Fruit fly (Drosophila melanogaster) whole organism, embryonic: ENCODE results near the gene CG17687.
A peak's percentile ranks its signal among the peaks of the same experiment; 100 is the strongest.

Experiments used
- CG1024 ChIP-seq: fragments of 200-800 bp; sonication (Bioruptor generic); IDR thresholded peaks from 2 replicates; pipeline ENCODE4 v1.3.6; 2022; ENCODE audit warnings: missing biosample characterization, missing genetic modification characterization
- CG11247 ChIP-seq: fragments of 200-800 bp; sonication (Bioruptor generic); IDR thresholded peaks from 2 replicates; pipeline ENCODE4 v1.3.6; 2022; ENCODE audit warnings: missing biosample characterization, missing genetic modification characterization
- CG12155 ChIP-seq: fragments of 200-800 bp; sonication (Bioruptor generic); optimal IDR thresholded peaks from 3 replicates; lab custom pipeline; 2016; ENCODE audit warnings: missing biosample characterization, missing genetic modification characterization
- CG12769 ChIP-seq: fragments of 200-800 bp; sonication (Bioruptor generic); optimal IDR thresholded peaks from 2 replicates; lab custom pipeline; 2019; ENCODE audit warnings: missing biosample characterization, mild to moderate bottlenecking, missing genetic modification characterization, moderate library complexity
- CG14014 ChIP-seq: fragments of 200-800 bp; sonication (Bioruptor generic); IDR thresholded peaks from 2 replicates; pipeline ENCODE4 v1.3.6; 2022; ENCODE audit warnings: missing biosample characterization, missing genetic modification characterization
- CG1603 ChIP-seq: fragments of 200-800 bp; sonication (Bioruptor generic); optimal IDR thresholded peaks from 2 replicates; lab custom pipeline; 2019; ENCODE audit warnings: missing biosample characterization, mild to moderate bottlenecking, missing genetic modification characterization, moderate library complexity
- CG17802 ChIP-seq: fragments of 200-800 bp; sonication (Bioruptor generic); optimal IDR thresholded peaks from 2 replicates; lab custom pipeline; 2018; ENCODE audit warnings: missing biosample characterization, mild to moderate bottlenecking, missing genetic modification characterization, moderate library complexity
- CG17912 ChIP-seq: fragments of 200-800 bp; sonication (Bioruptor generic); optimal IDR thresholded peaks from 2 replicates; lab custom pipeline; 2018; ENCODE audit warnings: missing biosample characterization, mild to moderate bottlenecking, missing genetic modification characterization
- CG2129 ChIP-seq: fragments of 200-800 bp; sonication (Bioruptor generic); IDR thresholded peaks from 2 replicates; pipeline ENCODE4 v1.3.6; 2022; ENCODE audit warnings: missing biosample characterization, missing genetic modification characterization; ENCODE audit not compliant: partially characterized antibody
- CG3847 ChIP-seq: fragments of 200-800 bp; sonication (Bioruptor generic); IDR thresholded peaks from 2 replicates; pipeline ENCODE4 v1.3.6; 2022; ENCODE audit warnings: missing biosample characterization, missing genetic modification characterization
- CG4730 ChIP-seq: fragments of 200-800 bp; sonication (Bioruptor generic); IDR thresholded peaks from 2 replicates; pipeline ENCODE4 v1.3.6; 2022; ENCODE audit warnings: missing biosample characterization, missing genetic modification characterization
- CG4820 ChIP-seq: fragments of 200-800 bp; sonication (Bioruptor generic); optimal IDR thresholded peaks from 3 replicates; lab custom pipeline; 2016; ENCODE audit warnings: missing biosample characterization, missing genetic modification characterization
- CG6654 ChIP-seq: fragments of 200-800 bp; sonication (Bioruptor generic); optimal IDR thresholded peaks from 2 replicates; lab custom pipeline; 2017; ENCODE audit warnings: missing biosample characterization, mild to moderate bottlenecking, missing genetic modification characterization
- CG6854 ChIP-seq: fragments of 200-800 bp; sonication (Bioruptor generic); optimal IDR thresholded peaks from 3 replicates; lab custom pipeline; 2017; ENCODE audit warnings: missing biosample characterization, mild to moderate bottlenecking, missing genetic modification characterization
- CG7556 ChIP-seq: fragments of 200-800 bp; sonication (Bioruptor generic); optimal IDR thresholded peaks from 2 replicates; lab custom pipeline; 2017; ENCODE audit warnings: missing biosample characterization, mild to moderate bottlenecking, missing genetic modification characterization
- CG7839 ChIP-seq: fragments of 200-800 bp; sonication (Bioruptor generic); optimal IDR thresholded peaks from 3 replicates; lab custom pipeline; 2018; ENCODE audit warnings: missing biosample characterization, mild to moderate bottlenecking, missing genetic modification characterization, moderate library complexity
- CG8290 ChIP-seq, 3 experiments: fragments of 200-800 bp; sonication (Bioruptor generic); optimal IDR thresholded peaks; 2 replicates each; lab custom pipeline; 2016 to 2019; ENCODE audit warnings: missing biosample characterization in 3 of 3, missing genetic modification characterization in 3 of 3, mild to moderate bottlenecking in 2 of 3, moderate library complexity in 1 of 3
- CG8388 ChIP-seq: fragments of 200-800 bp; sonication (Bioruptor generic); optimal IDR thresholded peaks from 2 replicates; lab custom pipeline; 2019; ENCODE audit warnings: missing biosample characterization, mild to moderate bottlenecking, missing genetic modification characterization, moderate library complexity
- CG9817 ChIP-seq: fragments of 200-800 bp; sonication (Bioruptor generic); optimal IDR thresholded peaks from 2 replicates; lab custom pipeline; 2018; ENCODE audit warnings: missing biosample characterization, mild to moderate bottlenecking, missing genetic modification characterization, moderate library complexity
- Dek ChIP-seq: fragments of 200-800 bp; sonication (Bioruptor generic); optimal IDR thresholded peaks from 3 replicates; lab custom pipeline; 2019; ENCODE audit warnings: missing biosample characterization, mild to moderate bottlenecking, missing genetic modification characterization, moderate library complexity
- Eip74EF ChIP-seq, 2 experiments: fragments of 200-800 bp in 1 of 2; fragments of >200 bp in 1 of 2; sonication (Bioruptor generic) in 1 of 2; optimal IDR thresholded peaks; 2 replicates each; lab custom pipeline; 2017 to 2019; ENCODE audit warnings: missing biosample characterization in 2 of 2, missing genetic modification characterization in 2 of 2, mild to moderate bottlenecking in 1 of 2, moderate library complexity in 1 of 2
- Ets65A ChIP-seq: fragments of 200-800 bp; sonication (Bioruptor generic); peaks from one replicate; lab custom pipeline; 2016; ENCODE audit warnings: missing biosample characterization, missing genetic modification characterization
- Fer3 ChIP-seq: fragments of 200-800 bp; sonication (Bioruptor generic); optimal IDR thresholded peaks from 2 replicates; lab custom pipeline; 2018; ENCODE audit warnings: missing biosample characterization, mild to moderate bottlenecking, missing genetic modification characterization, moderate library complexity
- H2.0 ChIP-seq: fragments of 200-800 bp; sonication (Bioruptor generic); IDR thresholded peaks from 2 replicates; pipeline ENCODE4 v1.3.6; 2022; ENCODE audit warnings: missing biosample characterization, missing genetic modification characterization
- HHEX ChIP-seq: fragments of 200-800 bp; sonication (Bioruptor generic); optimal IDR thresholded peaks from 3 replicates; lab custom pipeline; 2017; ENCODE audit warnings: missing biosample characterization, mild to moderate bottlenecking, missing genetic modification characterization, missing genetic modification reagents
- Hmx ChIP-seq: fragments of 200-800 bp; sonication (Bioruptor generic); optimal IDR thresholded peaks from 2 replicates; lab custom pipeline; 2016; ENCODE audit warnings: missing biosample characterization, missing genetic modification characterization
- Lpt ChIP-seq: fragments of >200 bp; optimal IDR thresholded peaks from 2 replicates; lab custom pipeline; 2018; ENCODE audit warnings: missing biosample characterization, missing genetic modification characterization
- Mad ChIP-seq: fragments of 200-800 bp; sonication (Bioruptor generic); optimal IDR thresholded peaks from 2 replicates; lab custom pipeline; 2016; ENCODE audit warnings: missing biosample characterization, missing genetic modification characterization
- Meics ChIP-seq: fragments of 200-800 bp; sonication (Bioruptor generic); optimal IDR thresholded peaks from 2 replicates; lab custom pipeline; 2017; ENCODE audit warnings: missing biosample characterization, mild to moderate bottlenecking, missing genetic modification characterization
- Mrtf ChIP-seq: fragments of 200-800 bp; sonication (Bioruptor generic); IDR thresholded peaks from 3 replicates; pipeline ENCODE4 v1.3.6; 2022; ENCODE audit warnings: missing biosample characterization, missing genetic modification characterization
- NC2α ChIP-seq: fragments of 200-800 bp; sonication (Bioruptor generic); optimal IDR thresholded peaks from 2 replicates; lab custom pipeline; 2016; ENCODE audit warnings: missing biosample characterization, missing genetic modification characterization
- Ssrp ChIP-seq: fragments of 200-800 bp; sonication (Bioruptor generic); optimal IDR thresholded peaks from 2 replicates; lab custom pipeline; 2018; ENCODE audit warnings: missing biosample characterization, mild to moderate bottlenecking, missing genetic modification characterization, moderate library complexity
- Vsx1 ChIP-seq: fragments of 200-800 bp; sonication (Bioruptor generic); optimal IDR thresholded peaks from 2 replicates; lab custom pipeline; 2017; ENCODE audit warnings: missing biosample characterization, mild to moderate bottlenecking, missing genetic modification characterization, missing genetic modification reagents
- Xbp1 ChIP-seq: fragments of 200-800 bp; sonication (Bioruptor generic); optimal IDR thresholded peaks from 3 replicates; lab custom pipeline; 2016; ENCODE audit warnings: missing biosample characterization, mild to moderate bottlenecking, missing genetic modification characterization
- ci ChIP-seq: fragments of 200-800 bp; sonication (Bioruptor generic); IDR thresholded peaks from 3 replicates; pipeline ENCODE4 v1.3.6; 2022; ENCODE audit warnings: missing biosample characterization, missing genetic modification characterization
- dysf ChIP-seq: fragments of 200-800 bp; sonication (Bioruptor generic); IDR thresholded peaks from 3 replicates; pipeline ENCODE4 v1.3.6; 2022; ENCODE audit warnings: missing biosample characterization, missing genetic modification characterization
- lab ChIP-seq: fragments of 200-800 bp; sonication (Bioruptor generic); optimal IDR thresholded peaks from 3 replicates; lab custom pipeline; 2017; ENCODE audit warnings: missing biosample characterization, missing genetic modification characterization, mild to moderate bottlenecking, moderate library complexity, missing genetic modification reagents
- org-1 ChIP-seq: fragments of 200-800 bp; sonication (Bioruptor generic); optimal IDR thresholded peaks from 2 replicates; lab custom pipeline; 2017; ENCODE audit warnings: missing biosample characterization, missing genetic modification characterization
- pan ChIP-seq, 4 experiments: fragments of >200 bp in 3 of 4; fragments of 200-800 bp in 1 of 4; sonication (Bioruptor generic) in 1 of 4; optimal IDR thresholded peaks in 3 of 4; IDR thresholded peaks in 1 of 4; 2 replicates each; pipeline versions ENCODE4 v1.3.6 to Lab custom; 2017 to 2022; ENCODE audit warnings: missing biosample characterization in 2 of 4, missing genetic modification characterization in 2 of 4, mixed read lengths in 1 of 4
- ranshi ChIP-seq: fragments of 200-800 bp; sonication (Bioruptor generic); IDR thresholded peaks from 2 replicates; pipeline ENCODE4 v1.3.6; 2022; ENCODE audit warnings: missing biosample characterization, missing genetic modification characterization
- run ChIP-seq: fragments of 200-800 bp; sonication (Bioruptor generic); optimal IDR thresholded peaks from 3 replicates; lab custom pipeline; 2018; ENCODE audit warnings: missing biosample characterization, mild to moderate bottlenecking, missing genetic modification characterization
- scrt ChIP-seq: fragments of 200-800 bp; sonication (Bioruptor generic); optimal IDR thresholded peaks from 2 replicates; lab custom pipeline; 2018; ENCODE audit warnings: missing biosample characterization, mild to moderate bottlenecking, missing genetic modification characterization, moderate library complexity
- seq ChIP-seq: fragments of 200-800 bp; sonication (Bioruptor generic); IDR thresholded peaks from 2 replicates; pipeline ENCODE4 v1.3.6; 2022; ENCODE audit warnings: missing biosample characterization, missing genetic modification characterization
- sim ChIP-seq: fragments of 200-800 bp; sonication (Bioruptor generic); IDR thresholded peaks from 2 replicates; pipeline ENCODE4 v1.3.6; 2022; ENCODE audit warnings: missing biosample characterization, missing genetic modification characterization
- ssp ChIP-seq: fragments of 200-800 bp; sonication (Bioruptor generic); IDR thresholded peaks from 2 replicates; pipeline ENCODE4 v1.3.6; 2022; ENCODE audit warnings: missing biosample characterization, missing genetic modification characterization
- trh ChIP-seq: fragments of 200-800 bp; sonication (Bioruptor generic); optimal IDR thresholded peaks from 2 replicates; lab custom pipeline; 2016; ENCODE audit warnings: missing biosample characterization, missing genetic modification characterization
- ttk ChIP-seq: fragments of 200-800 bp; sonication (Bioruptor generic); IDR thresholded peaks from 2 replicates; pipeline ENCODE4 v2.1.2; 2022; ENCODE audit warnings: missing biosample characterization, missing genetic modification characterization
- unpg ChIP-seq: fragments of 200-800 bp; sonication (Bioruptor generic); optimal IDR thresholded peaks from 3 replicates; lab custom pipeline; 2018; ENCODE audit warnings: missing biosample characterization, mild to moderate bottlenecking, missing genetic modification characterization, moderate library complexity

Gene CG17687

DNA sequence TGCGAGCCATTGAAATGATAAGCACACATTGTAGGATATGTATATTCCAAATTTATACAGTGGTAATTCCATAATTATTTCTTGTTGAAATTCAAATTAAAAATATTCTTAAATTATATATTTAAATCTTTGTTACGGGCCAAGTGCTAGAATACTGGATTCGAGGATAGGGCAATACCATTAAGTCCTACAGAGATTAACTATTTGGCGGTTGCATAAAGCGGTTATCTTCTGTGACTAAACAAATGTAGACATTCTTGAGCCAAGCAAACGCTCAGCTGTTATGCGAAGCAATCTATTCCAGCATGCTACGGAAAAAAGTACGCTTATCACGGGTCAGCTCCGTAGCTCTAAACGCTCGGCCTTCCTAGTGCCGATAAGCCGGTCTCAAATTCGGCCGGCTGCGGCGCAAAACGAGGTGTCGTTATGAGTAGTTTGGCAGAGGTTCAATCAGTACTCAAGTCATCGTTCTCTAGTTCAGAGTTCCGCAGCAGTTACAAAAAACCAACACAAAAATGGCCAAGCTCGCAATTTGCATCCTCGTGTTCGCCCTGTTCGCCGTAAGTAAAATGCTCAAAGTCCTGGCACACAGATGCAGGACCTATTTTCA lies 7.4 kb downstream of the CG17687 start, which contains the start of gene Nplp2 (continued):
- TF ChIP-seq Hmx (GFP tag; lab: Kevin White, UChicago) (no peak), pan (optimal IDR thresholded peaks at IDR 0.05; lab: Kevin White, UChicago) (no peak), pan (GFP tag; optimal IDR thresholded peaks at IDR 0.05 in 1 of 2, IDR thresholded peaks at IDR 0.05 in 1 of 2) (peak in 1 of 2 experiments; percentile 40), seq (peak; percentile 54; the same call in 1 of the 2 replicates), CG8388 (peak; percentile 21), run (tag; lab: Kevin White, UChicago) (peak; percentile 8), CG4730 (GFP tag; lab: Robert Waterston, UW) (peak; percentile 58), ssp (peak; percentile 27; the same call in 1 of the 2 replicates), scrt (GFP tag; lab: Kevin White, UChicago) (peak; percentile 32), Fer3 (tag; lab: Kevin White, UChicago) (peak; percentile 36), ci (GFP tag; lab: Robert Waterston, UW) (peak; percentile 62; the same call in 2 of the 3 replicates), CG12769 (peak; percentile 40), CG12155 (GFP tag; lab: Kevin White, UChicago) (peak; percentile 33), CG14014 (peak; percentile 65), Eip74EF (GFP tag; optimal IDR thresholded peaks at IDR 0.05; lab: Kevin White, UChicago) (peak in 1 of 2 experiments; percentile 31), unpg (peak; percentile 75), CG8290 (GFP tag; optimal IDR thresholded peaks at IDR 0.05; lab: Kevin White, UChicago) (no peak), CG8290 (tag; optimal IDR thresholded peaks at IDR 0.05; lab: Kevin White, UChicago) (no peak), CG17802 (tag; lab: Kevin White, UChicago) (no peak), CG3847 (GFP tag; lab: Robert Waterston, UW) (peak; percentile 69), Meics (peak; percentile 62), Vsx1 (GFP tag; lab: Kevin White, UChicago) (no peak), CG1603 (tag; lab: Kevin White, UChicago) (peak; percentile 11), H2.0 (GFP tag; lab: Robert Waterston, UW) (peak; percentile 73), sim (GFP tag; lab: Robert Waterston, UW) (no peak), lab (GFP tag; lab: Kevin White, UChicago) (peak; percentile 54), HHEX (GFP tag; lab: Kevin White, UChicago) (peak; percentile 39), CG11247 (GFP tag; lab: Robert Waterston, UW) (peak; percentile 40; the same call in 1 of the 2 replicates), org-1 (peak; percentile 17), Xbp1 (GFP tag; lab: Kevin White, UChicago) (peak; percentile 56), NC2α (GFP tag; lab: Kevin White, UChicago) (no peak), trh (GFP tag; lab: Kevin White, UChicago) (peak; percentile 14), CG6854 (no peak), CG4820 (peak; percentile 40), ranshi (GFP tag; lab: Robert Waterston, UW) (peak; percentile 60; the same call in 1 of the 2 replicates), CG1024 (GFP tag; lab: Robert Waterston, UW) (no peak; the same call in 1 of the 2 replicates), CG6654 (GFP tag; lab: Kevin White, UChicago) (no peak), ttk (GFP tag; lab: Robert Waterston, UW) (peak; percentile 41; the same call in 1 of the 2 replicates), Lpt (no peak), Dek (tag; lab: Kevin White, UChicago) (peak; percentile 47), Ssrp (tag; lab: Kevin White, UChicago) (no peak), CG2129 (GFP tag; lab: Robert Waterston, UW) (no peak), dysf (GFP tag; lab: Robert Waterston, UW) (peak; percentile 64), CG7556 (peak; percentile 56), Mrtf (peak; percentile 58; the same call in 1 of the 3 replicates), CG9817 (tag; lab: Kevin White, UChicago) (peak; percentile 84), CG7839 (tag; lab: Kevin White, UChicago) (peak; percentile 80), CG17912 (GFP tag; lab: Kevin White, UChicago) (no peak), Ets65A (GFP tag; lab: Kevin White, UChicago) (peak; percentile 90), Mad (GFP tag; lab: Kevin White, UChicago) (peak; percentile 28)
